Fruit fly (Drosophila melanogaster): ENCODE measurements around the gene Ugt302C1.

Ugt302C1 gene

DNA sequence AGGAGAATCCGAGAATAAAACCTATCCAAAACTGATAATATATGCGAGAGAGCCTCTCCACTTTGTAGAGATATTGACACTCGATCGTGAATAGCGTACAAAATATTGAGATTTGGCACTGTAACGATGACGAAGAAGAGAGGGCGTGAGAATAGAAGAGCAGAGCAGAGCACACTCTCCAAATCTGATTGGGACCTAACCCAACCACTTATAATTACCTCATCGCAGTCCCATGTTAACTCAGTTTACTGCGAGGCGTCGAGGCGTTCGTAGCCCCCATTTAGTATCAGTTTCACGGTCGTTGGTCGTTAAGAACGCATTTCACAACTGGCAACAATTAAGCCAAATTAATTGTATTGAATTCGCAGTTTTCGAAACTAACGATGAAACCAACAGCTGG lies at the start of gene Ugt302C1 (continued):
- TF ChIP-seq CG8944 (GFP tag; optimal IDR thresholded peaks at IDR 0.05) (no peak), CG9817 (tag; optimal IDR thresholded peaks at IDR 0.05) (no peak), CG11085 (GFP tag; IDR thresholded peaks at IDR 0.05) (no peak), CG12104 (GFP tag; optimal IDR thresholded peaks at IDR 0.05) (no peak), ab (GFP tag; optimal IDR thresholded peaks at IDR 0.05) (no peak), Oli (tag; optimal IDR thresholded peaks at IDR 0.05) (no peak), CG6765 (GFP tag; optimal IDR thresholded peaks at IDR 0.05) (no peak), HLH3B (GFP tag; IDR thresholded peaks at IDR 0.05) (no peak), Oaz (GFP tag; IDR thresholded peaks at IDR 0.05) (no peak), ara (GFP tag; IDR thresholded peaks at IDR 0.05) (no peak), knrl (GFP tag; IDR thresholded peaks at IDR 0.05; ENCODE audit: partially characterized antibody) (no peak), mld (GFP tag; IDR thresholded peaks at IDR 0.05; ENCODE audit: partially characterized antibody) (no peak), CG6854 (GFP tag; optimal IDR thresholded peaks at IDR 0.05) (no peak), Ada2b (GFP tag; IDR thresholded peaks at IDR 0.05) (no peak), scrt (GFP tag; optimal IDR thresholded peaks at IDR 0.05) (no peak), CG3281 (GFP tag; optimal IDR thresholded peaks at IDR 0.05) (peak; percentile 37), CG13123 (GFP tag; optimal IDR thresholded peaks at IDR 0.05) (no peak), abd-A (tag; optimal IDR thresholded peaks at IDR 0.05) (no peak), CG9609 (GFP tag; optimal IDR thresholded peaks at IDR 0.05) (no peak), sug (tag; optimal IDR thresholded peaks at IDR 0.05) (peak; percentile 21), da (GFP tag; optimal IDR thresholded peaks at IDR 0.05) (no peak), Xbp1 (GFP tag; optimal IDR thresholded peaks at IDR 0.05) (no peak), ken (GFP tag; IDR thresholded peaks at IDR 0.05) (no peak), luna (GFP tag; optimal IDR thresholded peaks at IDR 0.05) (no peak), CG1602 (GFP tag; optimal IDR thresholded peaks at IDR 0.05) (no peak), ewg (GFP tag; optimal IDR thresholded peaks at IDR 0.05) (no peak), Nf-YA (GFP tag; IDR thresholded peaks at IDR 0.05) (no peak), B-H1 (GFP tag; IDR thresholded peaks at IDR 0.05) (no peak), cas (GFP tag; IDR thresholded peaks at IDR 0.05) (no peak), Dad (GFP tag; optimal IDR thresholded peaks at IDR 0.05) (no peak), tx (GFP tag; optimal IDR thresholded peaks at IDR 0.05) (no peak), nom (GFP tag; optimal IDR thresholded peaks at IDR 0.05) (no peak)

DNA sequence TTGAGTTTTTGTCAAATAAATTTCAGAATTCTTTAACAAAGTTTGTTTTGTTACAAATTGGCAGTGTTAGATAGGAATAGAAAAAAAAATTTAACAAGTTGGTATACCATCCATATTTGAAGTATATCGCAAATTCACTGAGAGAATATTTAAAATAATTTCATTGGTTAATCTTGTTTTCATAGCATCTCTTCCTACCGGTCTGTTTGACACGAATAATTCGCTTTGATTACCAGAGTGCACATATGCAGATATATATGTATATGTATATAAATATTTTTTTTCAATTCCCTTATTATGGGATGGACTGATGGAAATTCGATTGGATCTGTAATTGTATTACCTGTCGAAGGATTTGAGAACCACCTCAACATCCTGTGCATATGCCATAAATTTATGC lies 41.3 kb upstream of the Ugt302C1 start, which contains the start of gene SdhCL:
SdhCL (minus strand) TSS at position 101 of the 400 bp plus-strand sequence.
- no peak for TF ChIP-seq CG18764 (GFP tag; optimal IDR thresholded peaks at IDR 0.05)
- no peak for TF ChIP-seq hkb (optimal IDR thresholded peaks at IDR 0.05)
- TF ChIP-seq hkb (GFP tag; IDR thresholded peaks at IDR 0.05): no peak
- no peak for TF ChIP-seq CG2120 (GFP tag; optimal IDR thresholded peaks at IDR 0.05)
- no peak for TF ChIP-seq HmgD (GFP tag; optimal IDR thresholded peaks at IDR 0.05)
- TF ChIP-seq CG3163 (GFP tag; optimal IDR thresholded peaks at IDR 0.05): no peak
- no peak for TF ChIP-seq pb (GFP tag; optimal IDR thresholded peaks at IDR 0.05)
- TF ChIP-seq aop (GFP tag; IDR thresholded peaks at IDR 0.05): no peak
- no peak for TF ChIP-seq abd-A (tag; optimal IDR thresholded peaks at IDR 0.05)
- no peak for TF ChIP-seq gsb-n (tag; optimal IDR thresholded peaks at IDR 0.05)
- no peak for TF ChIP-seq Blimp-1 (GFP tag; optimal IDR thresholded peaks at IDR 0.05)
- TF ChIP-seq cwo (GFP tag; optimal IDR thresholded peaks at IDR 0.05): no peak
